Worm (Caenorhabditis elegans): Measurements from ENCODE around the gene Y73F8A.27.

Y73F8A.27 gene

DNA sequence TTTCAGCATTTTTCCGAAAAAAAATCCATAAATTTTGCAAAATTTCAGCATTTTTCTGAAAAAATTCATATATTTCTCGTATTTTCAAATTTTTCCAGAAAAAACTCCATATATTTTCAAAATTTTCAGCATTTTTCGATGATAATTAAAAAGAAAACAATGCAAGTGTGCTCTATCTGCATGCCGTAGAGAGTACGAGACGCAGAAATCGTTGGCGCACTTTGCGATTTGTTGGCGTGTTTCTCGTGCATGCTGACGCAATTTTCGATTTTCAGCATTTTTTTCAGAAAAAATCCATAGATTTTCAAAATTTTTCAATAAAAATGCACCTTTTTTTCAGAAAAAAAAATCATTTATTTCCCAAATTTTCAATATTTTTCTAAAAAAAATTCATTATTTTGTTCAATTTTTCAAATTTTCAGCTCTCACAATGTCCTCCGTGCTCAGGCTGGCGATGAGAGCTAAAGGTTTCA lies at the start of gene Y73F8A.27 (continued):
- TF ChIP-seq pha-4 (tag; optimal IDR thresholded peaks at IDR 0.05) (peak; percentile 90), nhr-80 (tag; optimal IDR thresholded peaks at IDR 0.05) (peak; percentile 54), B0035.1 (tag; optimal IDR thresholded peaks at IDR 0.05) (no peak), madf-3 (GFP tag; IDR thresholded peaks at IDR 0.05) (peak; percentile 89), egrh-3 (GFP tag; IDR thresholded peaks at IDR 0.05) (no peak), unc-130 (GFP tag; optimal IDR thresholded peaks at IDR 0.05) (peak; percentile 62), attf-5 (GFP tag; optimal IDR thresholded peaks at IDR 0.05) (peak; percentile 98), ceh-79 (tag; optimal IDR thresholded peaks at IDR 0.05) (no peak), ekl-4 (GFP tag; IDR thresholded peaks at IDR 0.05) (peak; percentile 78), ceh-27 (GFP tag; optimal IDR thresholded peaks at IDR 0.05) (peak; percentile 83), aptf-3 (GFP tag; IDR thresholded peaks at IDR 0.05) (no peak), bed-1 (GFP tag; IDR thresholded peaks at IDR 0.05) (no peak), hmg-20 (GFP tag; IDR thresholded peaks at IDR 0.05) (peak; percentile 68), madf-6 (GFP tag; IDR thresholded peaks at IDR 0.05) (peak; percentile 62), atf-7 (tag; optimal IDR thresholded peaks at IDR 0.05) (peak; percentile 65), repo-1 (tag; optimal IDR thresholded peaks at IDR 0.05) (peak; percentile 77), Y53F4B.3 (GFP tag; IDR thresholded peaks at IDR 0.05) (no peak), Y56A3A.18 (GFP tag; IDR thresholded peaks at IDR 0.05) (peak; percentile 69), efl-1 (GFP tag; optimal IDR thresholded peaks at IDR 0.05) (peak; percentile 24), zim-3 (tag; optimal IDR thresholded peaks at IDR 0.05) (no peak), nfya-1 (tag; optimal IDR thresholded peaks at IDR 0.05; ENCODE audit: borderline replicate concordance, insufficient read depth) (no peak), nhr-90 (tag; optimal IDR thresholded peaks at IDR 0.05) (peak; percentile 28), F22D6.2 (tag; optimal IDR thresholded peaks at IDR 0.05) (peak; percentile 66), ztf-22 (GFP tag; optimal IDR thresholded peaks at IDR 0.05) (no peak), nhr-179 (tag; optimal IDR thresholded peaks at IDR 0.05) (no peak), lag-1 (GFP tag; IDR thresholded peaks at IDR 0.05) (no peak), xnd-1 (tag; optimal IDR thresholded peaks at IDR 0.05) (peak; percentile 4), fkh-3 (tag; optimal IDR thresholded peaks at IDR 0.05) (no peak), attf-6 (GFP tag; IDR thresholded peaks at IDR 0.05) (peak; percentile 98), F49E8.2 (tag; optimal IDR thresholded peaks at IDR 0.05; ENCODE audit: insufficient read depth) (peak; percentile 55), zfh-2 (GFP tag; conservative IDR thresholded peaks at IDR 0.05) (peak; percentile 26; the same call in 1 of the 2 replicates), lin-40 (tag; optimal IDR thresholded peaks at IDR 0.05) (peak; percentile 95), lin-26 (GFP tag; IDR thresholded peaks at IDR 0.05) (no peak), ama-1 (optimal IDR thresholded peaks at IDR 0.05) (no peak), ama-1 (GFP tag; optimal IDR thresholded peaks at IDR 0.05) (no peak), ztf-18 (tag; optimal IDR thresholded peaks at IDR 0.05) (peak; percentile 99), hrde-1 (tag; optimal IDR thresholded peaks at IDR 0.05; ENCODE audit: borderline replicate concordance) (peak; percentile 22), F55B11.4 (tag; optimal IDR thresholded peaks at IDR 0.05; ENCODE audit: borderline replicate concordance, insufficient read depth) (no peak), him-1 (tag; optimal IDR thresholded peaks at IDR 0.05) (no peak), sdz-38 (tag; optimal IDR thresholded peaks at IDR 0.05) (no peak), egl-18 (GFP tag; IDR thresholded peaks at IDR 0.05) (peak; percentile 76; the same call in 1 of the 2 replicates), hsf-1 (GFP tag; IDR thresholded peaks at IDR 0.05) (peak; percentile 81), snpc-1.3 (tag; optimal IDR thresholded peaks at IDR 0.05; ENCODE audit: insufficient read depth) (peak; percentile 83), bed-2 (GFP tag; IDR thresholded peaks at IDR 0.05) (no peak), sea-2 (GFP tag; IDR thresholded peaks at IDR 0.05) (no peak), nfyb-1 (GFP tag; IDR thresholded peaks at IDR 0.05) (peak; percentile 92), C17E4.6 (GFP tag; IDR thresholded peaks at IDR 0.05) (0 out of 2 replicates have a peak, but pooled peaks have one; percentile 56), ztf-26 (tag; optimal IDR thresholded peaks at IDR 0.05) (peak; percentile 78), let-526 (GFP tag; IDR thresholded peaks at IDR 0.05) (0 out of 2 replicates have a peak, but pooled peaks have one; percentile 50)

Measured in whole organism, young adult.